Worm (Caenorhabditis elegans) whole organism, mixed stage, embryonic: Measurements from ENCODE around the gene math-15.

Experiments used
- bed-3 ChIP-seq: fragments of 200-800 bp; sonication (Bioruptor generic); optimal IDR thresholded peaks from 3 replicates; lab custom pipeline; 2018; ENCODE audit warnings: mild to moderate bottlenecking, missing genetic modification characterization, moderate library complexity, missing compliant biosample characterization
- blmp-1 ChIP-seq: fragments of 150-350 bp; optimal IDR thresholded peaks from 2 replicates; lab custom pipeline; 2014; ENCODE audit warnings: missing biosample characterization, missing genetic modification characterization
- ceh-39 ChIP-seq: fragments of 150-350 bp; optimal IDR thresholded peaks from 2 replicates; lab custom pipeline; 2014; ENCODE audit warnings: missing biosample characterization, missing genetic modification characterization
- ceh-43 ChIP-seq: fragments of 200-800 bp; sonication (Bioruptor generic); optimal IDR thresholded peaks from 2 replicates; lab custom pipeline; 2018; ENCODE audit warnings: mild to moderate bottlenecking, missing genetic modification characterization, moderate library complexity, missing compliant biosample characterization
- ceh-83 ChIP-seq: fragments of 200-800 bp; sonication (Bioruptor generic); optimal IDR thresholded peaks from 2 replicates; lab custom pipeline; 2018; ENCODE audit warnings: mild to moderate bottlenecking, missing genetic modification characterization, missing compliant biosample characterization
- ces-1 ChIP-seq: fragments of 150-350 bp; optimal IDR thresholded peaks from 2 replicates; lab custom pipeline; 2014; ENCODE audit warnings: missing biosample characterization, missing genetic modification reagents, missing genetic modification characterization
- cnd-1 ChIP-seq: fragments of 200-800 bp; sonication (Bioruptor generic); optimal IDR thresholded peaks from 2 replicates; lab custom pipeline; 2018; ENCODE audit warnings: mild to moderate bottlenecking, missing genetic modification characterization, missing compliant biosample characterization
- drap-1 ChIP-seq: fragments of 200-800 bp; sonication (Bioruptor generic); optimal IDR thresholded peaks from 3 replicates; lab custom pipeline; 2018; ENCODE audit warnings: mild to moderate bottlenecking, missing genetic modification characterization, missing compliant biosample characterization
- elt-1 ChIP-seq: sonication (generic microtip); optimal IDR thresholded peaks from 2 replicates; lab custom pipeline; 2017; ENCODE audit warnings: missing genetic modification characterization, mild to moderate bottlenecking, missing compliant biosample characterization, antibody characterized with exemption, moderate library complexity, borderline replicate concordance; ENCODE audit not compliant: insufficient read depth
- elt-3 ChIP-seq: fragments of 150-350 bp; optimal IDR thresholded peaks from 2 replicates; lab custom pipeline; 2014; ENCODE audit warnings: missing biosample characterization, missing genetic modification characterization
- ham-2 ChIP-seq: fragments of 200-800 bp; sonication (Bioruptor generic); optimal IDR thresholded peaks from 2 replicates; lab custom pipeline; 2018; ENCODE audit warnings: mild to moderate bottlenecking, missing genetic modification characterization, missing compliant biosample characterization
- hlh-1 ChIP-seq: fragments of 150-350 bp; optimal IDR thresholded peaks from 2 replicates; lab custom pipeline; 2014; ENCODE audit warnings: missing biosample characterization, missing genetic modification reagents, missing genetic modification characterization
- lin-32 ChIP-seq: fragments of 200-800 bp; sonication (Bioruptor generic); optimal IDR thresholded peaks from 2 replicates; lab custom pipeline; 2018; ENCODE audit warnings: mild to moderate bottlenecking, missing genetic modification characterization, missing compliant biosample characterization
- lsy-2 ChIP-seq: fragments of 150-350 bp; optimal IDR thresholded peaks from 2 replicates; lab custom pipeline; 2014; ENCODE audit warnings: missing biosample characterization, missing genetic modification characterization
- mab-5 ChIP-seq: fragments of 150-350 bp; optimal IDR thresholded peaks from 2 replicates; lab custom pipeline; 2014; ENCODE audit warnings: missing biosample characterization, missing genetic modification characterization
- mep-1 ChIP-seq: fragments of 150-350 bp; optimal IDR thresholded peaks from 2 replicates; lab custom pipeline; 2017; ENCODE audit warnings: missing biosample characterization, missing genetic modification reagents, missing genetic modification characterization, inconsistent platforms
- mls-2 ChIP-seq: sonication (generic microtip); optimal IDR thresholded peaks from 2 replicates; lab custom pipeline; 2016; ENCODE audit warnings: mild to moderate bottlenecking, missing genetic modification characterization, moderate library complexity, missing compliant biosample characterization
- nhr-2 ChIP-seq: fragments of 150-350 bp; optimal IDR thresholded peaks from 2 replicates; lab custom pipeline; 2014; ENCODE audit warnings: missing biosample characterization, missing genetic modification characterization
- nhr-237 ChIP-seq: fragments of 150-350 bp; optimal IDR thresholded peaks from 2 replicates; lab custom pipeline; 2014; ENCODE audit warnings: missing biosample characterization, missing genetic modification characterization
- nhr-76 ChIP-seq: sonication (generic microtip); optimal IDR thresholded peaks from 2 replicates; lab custom pipeline; 2017; ENCODE audit warnings: missing biosample characterization, missing genetic modification characterization
- pha-4 ChIP-seq: fragments of 150-350 bp; optimal IDR thresholded peaks from 2 replicates; lab custom pipeline; 2018; ENCODE audit warnings: missing biosample characterization, missing genetic modification reagents, missing genetic modification characterization
- sem-2 ChIP-seq: fragments of 200-800 bp; sonication (Bioruptor generic); optimal IDR thresholded peaks from 2 replicates; lab custom pipeline; 2018; ENCODE audit warnings: mild to moderate bottlenecking, missing genetic modification characterization, missing compliant biosample characterization
- snpc-4 ChIP-seq: fragments of 150-350 bp; optimal IDR thresholded peaks from 2 replicates; lab custom pipeline; 2014; ENCODE audit warnings: missing biosample characterization, missing genetic modification characterization
- sptf-1 ChIP-seq: sonication (generic microtip); optimal IDR thresholded peaks from 2 replicates; lab custom pipeline; 2017; ENCODE audit warnings: mild to moderate bottlenecking, missing genetic modification characterization, moderate library complexity, missing compliant biosample characterization
- tbx-8 ChIP-seq: fragments of 200-800 bp; sonication (Bioruptor generic); optimal IDR thresholded peaks from 2 replicates; lab custom pipeline; 2018; ENCODE audit warnings: mild to moderate bottlenecking, missing genetic modification characterization, moderate library complexity, missing compliant biosample characterization
- unc-39 ChIP-seq: fragments of 150-350 bp; optimal IDR thresholded peaks from 2 replicates; lab custom pipeline; 2014; ENCODE audit warnings: missing biosample characterization, missing genetic modification characterization
- unc-62 ChIP-seq: fragments of 150-350 bp; optimal IDR thresholded peaks from 2 replicates; lab custom pipeline; 2014; ENCODE audit warnings: missing biosample characterization, missing genetic modification reagents, missing genetic modification characterization
- zip-8 ChIP-seq: fragments of 150-350 bp; optimal IDR thresholded peaks from 2 replicates; lab custom pipeline; 2014; ENCODE audit warnings: missing biosample characterization, missing genetic modification characterization
- ztf-11 ChIP-seq: fragments of 150-350 bp; optimal IDR thresholded peaks from 2 replicates; lab custom pipeline; 2014; ENCODE audit warnings: missing biosample characterization, missing genetic modification characterization

math-15 gene

ce11 chrII:1899934-1900333 is 33.8 kb downstream of the math-15 start, which contains the start of gene math-24:
Gene math-24 (plus strand): TSS chrII:1900234.
- TF ChIP-seq elt-1 (tag; lab: Kevin White, UChicago) (no peak), ceh-83 (GFP tag; lab: Kevin White, UChicago) (no peak), cnd-1 (no peak), pha-4 (tag; lab: Kevin White, UChicago) (no peak), ces-1 (GFP tag; lab: Kevin White, UChicago) (no peak), lin-32 (GFP tag; lab: Kevin White, UChicago) (no peak), ztf-11 (no peak), nhr-237 (no peak)

- TF ChIP-seq nhr-237 (no peak), pha-4 (tag; lab: Kevin White, UChicago) (no peak), ztf-11 (no peak), bed-3 (no peak), tbx-8 (GFP tag; lab: Kevin White, UChicago) (no peak), ceh-43 (GFP tag; lab: Kevin White, UChicago) (no peak), blmp-1 (no peak), zip-8 (tag; lab: Kevin White, UChicago) (no peak), sem-2 (GFP tag; lab: Kevin White, UChicago) (no peak), ham-2 (GFP tag; lab: Kevin White, UChicago) (no peak), lsy-2 (tag; lab: Kevin White, UChicago) (no peak), ceh-83 (GFP tag; lab: Kevin White, UChicago) (no peak), elt-1 (tag; lab: Kevin White, UChicago) (no peak), ceh-39 (tag; lab: Kevin White, UChicago) (no peak), elt-3 (no peak), unc-62 (GFP tag; lab: Kevin White, UChicago) (no peak), mab-5 (tag; lab: Kevin White, UChicago) (no peak), snpc-4 (tag; lab: Kevin White, UChicago) (no peak), nhr-2 (tag; lab: Kevin White, UChicago) (no peak)
These were observed 35.8 kb downstream of the math-15 start, which contains the start of gene math-23 for ce11 chrII:1901981-1902380. Gene math-23 (plus strand): TSS chrII:1902281.

ce11 chrII:1905104-1905503 is 38.9 kb downstream of the math-15 start, which contains the start of gene math-22:
Gene math-22 (plus strand): TSS chrII:1905404.
- TF ChIP-seq mep-1 (tag; lab: Kevin White, UChicago): no peak
- TF ChIP-seq unc-39 (tag; lab: Kevin White, UChicago): no peak
- TF ChIP-seq ces-1 (GFP tag; lab: Kevin White, UChicago): no peak
- no peak for TF ChIP-seq lsy-2 (tag; lab: Kevin White, UChicago)
- no peak for TF ChIP-seq hlh-1 (tag; lab: Kevin White, UChicago)
- no peak for TF ChIP-seq lin-32 (GFP tag; lab: Kevin White, UChicago)
- TF ChIP-seq sptf-1 (tag; lab: Kevin White, UChicago): no peak
- TF ChIP-seq mab-5 (tag; lab: Kevin White, UChicago): no peak
- no peak for TF ChIP-seq zip-8 (tag; lab: Kevin White, UChicago)
- no peak for TF ChIP-seq nhr-76 (tag; lab: Kevin White, UChicago)
- no peak for TF ChIP-seq ceh-39 (tag; lab: Kevin White, UChicago)
- no peak for TF ChIP-seq ztf-11
- no peak for TF ChIP-seq elt-3
- TF ChIP-seq mls-2 (tag; lab: Kevin White, UChicago): no peak
- no peak for TF ChIP-seq bed-3
- no peak for TF ChIP-seq pha-4 (tag; lab: Kevin White, UChicago)
- no peak for TF ChIP-seq cnd-1
- TF ChIP-seq blmp-1: no peak
- TF ChIP-seq nhr-2 (tag; lab: Kevin White, UChicago): no peak
- TF ChIP-seq, all 35 proteins: peak for 0

- TF ChIP-seq drap-1 (GFP tag; lab: Kevin White, UChicago) (no peak), blmp-1 (no peak), lin-32 (GFP tag; lab: Kevin White, UChicago) (no peak), sem-2 (GFP tag; lab: Kevin White, UChicago) (no peak)
These were observed 46.6 kb downstream of the math-15 start, which contains the start of gene math-31 for ce11 chrII:1912741-1913140. Gene math-31 (minus strand): TSS chrII:1912841.
